Fruit fly (Drosophila melanogaster): ENCODE measurements around the gene CG42467.
A peak's percentile ranks its signal among the peaks of the same experiment; 100 is the strongest.

CG42467 gene

dm6 chr2L:3662307-3662795, 38.7 kb upstream of the CG42467 start, which contains the start of gene Drgx:
Drgx (plus strand) TSS chr2L:3662745.
- TF ChIP-seq rgr (GFP tag; optimal IDR thresholded peaks at IDR 0.05), result no peak
- TF ChIP-seq dl (GFP tag; optimal IDR thresholded peaks at IDR 0.05; ENCODE audit: insufficient read depth in 1 of 2, partially characterized antibody in 2 of 2), result peak in 1 of 2 experiments; percentile 29
- no peak for TF ChIP-seq ey (GFP tag; optimal IDR thresholded peaks at IDR 0.05)
- no peak for TF ChIP-seq pan (optimal IDR thresholded peaks at IDR 0.05)
- peak; percentile 42 for TF ChIP-seq Dif (GFP tag; optimal IDR thresholded peaks at IDR 0.05; ENCODE audit: partially characterized antibody)
- no peak for TF ChIP-seq Mio (GFP tag; optimal IDR thresholded peaks at IDR 0.05)
- peak; percentile 54 for TF ChIP-seq Vsx2 (GFP tag; optimal IDR thresholded peaks at IDR 0.05; ENCODE audit: partially characterized antibody)
- no peak for TF ChIP-seq br (GFP tag; optimal IDR thresholded peaks at IDR 0.05)

dm6 chr2L:3668451-3668850, 32.6 kb upstream of the CG42467 start, which contains the start of gene Sfp24Ba:
Sfp24Ba (minus strand) TSS chr2L:3668551.
- TF ChIP-seq jim (GFP tag; optimal IDR thresholded peaks at IDR 0.05), result no peak
- TF ChIP-seq Myc (optimal IDR thresholded peaks at IDR 0.05), result no peak
- TF ChIP-seq foxo (GFP tag; optimal IDR thresholded peaks at IDR 0.05), result no peak
- no peak for TF ChIP-seq dmrt93B (GFP tag; optimal IDR thresholded peaks at IDR 0.05)
- no peak for TF ChIP-seq Dfd (GFP tag; optimal IDR thresholded peaks at IDR 0.05)
- no peak for TF ChIP-seq dl (GFP tag; optimal IDR thresholded peaks at IDR 0.05; ENCODE audit: insufficient read depth in 1 of 2, partially characterized antibody in 2 of 2)
- TF ChIP-seq psq (GFP tag; optimal IDR thresholded peaks at IDR 0.05), result no peak
- TF ChIP-seq fru (GFP tag; optimal IDR thresholded peaks at IDR 0.05), result no peak

dm6 chr2L:3669034-3669433, 32.1 kb upstream of the CG42467 start, which contains the start of gene Sfp24Bd:
Sfp24Bd (minus strand) TSS chr2L:3669134.
- TF ChIP-seq Mio (GFP tag; optimal IDR thresholded peaks at IDR 0.05) (no peak), tai (GFP tag; optimal IDR thresholded peaks at IDR 0.05) (no peak), woc (GFP tag; optimal IDR thresholded peaks at IDR 0.05) (no peak), Hr83 (GFP tag; optimal IDR thresholded peaks at IDR 0.05; ENCODE audit: poor library complexity, severe bottlenecking) (no peak), brk (GFP tag; optimal IDR thresholded peaks at IDR 0.05) (no peak), foxo (GFP tag; optimal IDR thresholded peaks at IDR 0.05) (no peak), h (GFP tag; optimal IDR thresholded peaks at IDR 0.05) (no peak), Vsx2 (GFP tag; optimal IDR thresholded peaks at IDR 0.05; ENCODE audit: partially characterized antibody) (no peak), br (GFP tag; optimal IDR thresholded peaks at IDR 0.05) (no peak), Sp1 (GFP tag; optimal IDR thresholded peaks at IDR 0.05) (no peak), GATAd (GFP tag; optimal IDR thresholded peaks at IDR 0.05) (no peak), pan (optimal IDR thresholded peaks at IDR 0.05) (no peak), N (GFP tag; optimal IDR thresholded peaks at IDR 0.05) (no peak), dsf (GFP tag; optimal IDR thresholded peaks at IDR 0.05; ENCODE audit: borderline replicate concordance) (no peak)

DNA sequence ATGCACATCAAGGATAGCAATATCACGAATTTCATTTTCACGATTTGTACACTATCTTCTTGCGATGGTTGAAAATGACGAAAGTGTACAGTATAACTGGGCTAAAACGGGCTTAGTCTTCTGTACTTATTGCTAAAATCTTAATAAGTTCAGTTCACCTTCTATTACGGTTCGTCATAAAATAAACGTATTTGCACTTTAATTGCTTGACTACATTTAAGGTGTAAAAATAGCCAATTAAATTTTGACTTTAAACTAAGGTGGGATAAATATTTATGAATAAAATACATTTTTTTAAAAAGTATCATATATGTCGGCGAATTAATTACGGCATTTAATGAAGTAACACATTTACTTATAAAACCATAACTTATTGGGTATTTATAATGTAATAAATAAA, 31.4 kb upstream of the CG42467 start, which contains the start of gene Sfp24Bb:
TSS of gene Sfp24Bb (minus strand) at position 101 of the 400 bp plus-strand sequence.
- TF ChIP-seq dmrt93B (GFP tag; optimal IDR thresholded peaks at IDR 0.05) (no peak), Rel (GFP tag; optimal IDR thresholded peaks at IDR 0.05) (no peak), Rel (tag; optimal IDR thresholded peaks at IDR 0.05) (no peak), dl (GFP tag; optimal IDR thresholded peaks at IDR 0.05; ENCODE audit: insufficient read depth in 1 of 2, partially characterized antibody in 2 of 2) (no peak), CG9705 (GFP tag; optimal IDR thresholded peaks at IDR 0.05) (no peak), psq (GFP tag; optimal IDR thresholded peaks at IDR 0.05) (no peak), brk (GFP tag; optimal IDR thresholded peaks at IDR 0.05) (no peak), sv (GFP tag; optimal IDR thresholded peaks at IDR 0.05) (no peak), Sp1 (GFP tag; optimal IDR thresholded peaks at IDR 0.05) (no peak), woc (GFP tag; optimal IDR thresholded peaks at IDR 0.05) (no peak), N (GFP tag; optimal IDR thresholded peaks at IDR 0.05) (no peak), h (GFP tag; optimal IDR thresholded peaks at IDR 0.05) (no peak), Vsx2 (GFP tag; optimal IDR thresholded peaks at IDR 0.05; ENCODE audit: partially characterized antibody) (no peak), Abd-B (GFP tag; optimal IDR thresholded peaks at IDR 0.05) (no peak), Dif (GFP tag; optimal IDR thresholded peaks at IDR 0.05; ENCODE audit: partially characterized antibody) (no peak), GATAd (GFP tag; optimal IDR thresholded peaks at IDR 0.05) (no peak), usp (GFP tag; optimal IDR thresholded peaks at IDR 0.05) (no peak), Hr83 (GFP tag; optimal IDR thresholded peaks at IDR 0.05; ENCODE audit: poor library complexity, severe bottlenecking) (no peak), CrebA (GFP tag; optimal IDR thresholded peaks at IDR 0.05; ENCODE audit: borderline replicate concordance) (no peak)

dm6 chr2L:3670481-3670880, 30.6 kb upstream of the CG42467 start, which contains the start of gene Sfp24Bc:
Sfp24Bc (minus strand) TSS chr2L:3670581.
- TF ChIP-seq Abd-B (GFP tag; optimal IDR thresholded peaks at IDR 0.05) (no peak), lola (GFP tag; optimal IDR thresholded peaks at IDR 0.05) (no peak), dmrt93B (GFP tag; optimal IDR thresholded peaks at IDR 0.05) (no peak), brk (GFP tag; optimal IDR thresholded peaks at IDR 0.05) (no peak), sage (GFP tag; optimal IDR thresholded peaks at IDR 0.05) (no peak), N (GFP tag; optimal IDR thresholded peaks at IDR 0.05) (no peak), psq (GFP tag; optimal IDR thresholded peaks at IDR 0.05) (no peak), dsf (GFP tag; optimal IDR thresholded peaks at IDR 0.05; ENCODE audit: borderline replicate concordance) (no peak), jim (GFP tag; optimal IDR thresholded peaks at IDR 0.05) (no peak), pan (optimal IDR thresholded peaks at IDR 0.05) (no peak), foxo (GFP tag; optimal IDR thresholded peaks at IDR 0.05) (no peak), br (GFP tag; optimal IDR thresholded peaks at IDR 0.05) (no peak), h (GFP tag; optimal IDR thresholded peaks at IDR 0.05) (no peak), OdsH (GFP tag; optimal IDR thresholded peaks at IDR 0.05) (no peak), CrebA (GFP tag; optimal IDR thresholded peaks at IDR 0.05; ENCODE audit: borderline replicate concordance) (no peak), CG9705 (GFP tag; optimal IDR thresholded peaks at IDR 0.05) (no peak)

Measured in whole organism, wandering third instar larva.